Worm (Caenorhabditis elegans): ENCODE measurements around the gene Y62H9A.4.

- no peak for TF ChIP-seq elt-2 (tag; optimal IDR thresholded peaks at IDR 0.05)
- TF ChIP-seq zip-5 (tag; optimal IDR thresholded peaks at IDR 0.05) = no peak
- no peak for TF ChIP-seq ceh-48 (tag; optimal IDR thresholded peaks at IDR 0.05)
- no peak for TF ChIP-seq fax-1 (tag; optimal IDR thresholded peaks at IDR 0.05)
Measured at ce11 chrX:11875260-11875659, 4.7 kb upstream of the Y62H9A.4 start, which contains the start of gene Y62H9A.1.
